Fruit fly (Drosophila melanogaster): ENCODE data around the gene Hrb87F.
A peak's percentile ranks its signal among the peaks of the same experiment; 100 is the strongest.

Gene Hrb87F

DNA sequence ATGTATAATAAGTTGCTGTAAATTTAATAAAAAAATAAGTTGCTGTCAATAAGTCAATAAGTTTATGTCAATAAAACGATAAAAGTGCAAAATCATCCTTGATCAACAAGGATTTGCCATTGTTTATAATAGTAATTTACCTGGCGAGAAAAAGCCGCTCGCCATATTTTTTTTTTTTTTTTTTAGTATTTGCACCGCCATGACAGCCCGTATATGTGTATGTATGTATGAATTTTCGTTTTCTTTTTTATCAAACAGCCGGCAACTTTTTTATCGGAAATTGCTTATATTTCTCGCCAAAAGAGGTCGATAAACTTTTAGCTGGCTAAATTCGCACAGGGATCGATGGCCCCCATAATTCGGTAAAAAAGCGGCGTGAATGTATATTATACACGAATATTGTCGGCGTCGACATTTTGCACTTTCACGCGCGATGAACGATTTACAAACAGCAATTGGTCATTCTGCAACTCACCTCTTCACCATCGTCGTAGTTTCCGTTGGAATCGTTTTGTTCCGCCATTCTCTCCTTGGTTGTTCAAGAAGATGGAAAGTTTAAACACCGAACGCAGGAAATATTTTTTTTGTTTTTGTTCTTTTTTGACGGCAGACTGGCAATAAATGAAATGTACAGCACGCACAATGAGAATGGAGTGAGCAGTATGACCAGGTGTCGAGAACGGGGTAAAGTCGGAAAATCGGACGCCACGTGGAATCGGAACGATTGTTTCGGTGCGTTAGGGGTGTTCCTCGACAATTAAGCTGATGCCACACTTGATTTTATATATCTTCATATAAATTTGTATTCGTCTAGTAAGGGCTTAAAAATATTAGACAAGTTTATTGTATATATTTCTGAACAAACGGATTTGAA, at the start of gene Hrb87F (continued):
- no peak for TF ChIP-seq CG10631 (GFP tag; optimal IDR thresholded peaks at IDR 0.05)
- no peak for TF ChIP-seq CG10669 (GFP tag; optimal IDR thresholded peaks at IDR 0.05)
- TF ChIP-seq ss (GFP tag; optimal IDR thresholded peaks at IDR 0.05), result peak; percentile 54 to 56
- no peak for TF ChIP-seq CG1621 (tag; optimal IDR thresholded peaks at IDR 0.05)
- TF ChIP-seq fd85E (GFP tag; optimal IDR thresholded peaks at IDR 0.05), result no peak
- no peak for TF ChIP-seq spab (GFP tag; optimal IDR thresholded peaks at IDR 0.05)
- TF ChIP-seq Hr38 (GFP tag; optimal IDR thresholded peaks at IDR 0.05), result no peak
- no peak for TF ChIP-seq CG8632 (GFP tag; optimal IDR thresholded peaks at IDR 0.05)
- TF ChIP-seq CG6163 (GFP tag; IDR thresholded peaks at IDR 0.05), result peak; percentile 7; the same call in 2 of the 3 replicates

DNA sequence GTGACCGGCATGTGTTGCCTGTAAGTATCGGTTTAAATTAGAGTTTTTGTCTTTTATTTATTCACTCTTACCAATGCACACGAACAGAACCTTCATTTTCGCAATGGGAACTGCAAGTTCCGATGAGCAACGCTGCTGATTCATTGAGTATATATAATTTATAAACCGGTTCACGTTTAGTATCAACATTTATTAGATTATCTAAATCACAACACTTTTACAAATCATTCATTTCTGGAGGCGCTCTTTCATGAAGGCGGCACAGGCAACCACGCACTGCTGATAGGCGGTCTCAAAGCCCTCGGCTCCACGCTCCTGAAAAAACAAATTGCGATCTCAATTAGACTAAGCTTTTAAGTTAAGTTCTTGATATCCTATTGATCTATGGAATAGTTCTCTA, 49.5 kb upstream of the Hrb87F start, which contains the start of gene Argp:
Gene Argp (minus strand): TSS at position 101 of the 400 bp plus-strand sequence.
- TF ChIP-seq eg (GFP tag; IDR thresholded peaks at IDR 0.05) (no peak), CG8119 (GFP tag; IDR thresholded peaks at IDR 0.05) (no peak), CG10631 (GFP tag; optimal IDR thresholded peaks at IDR 0.05) (no peak), CG6163 (GFP tag; IDR thresholded peaks at IDR 0.05) (no peak), topi (GFP tag; optimal IDR thresholded peaks at IDR 0.05) (no peak), Eip78C (GFP tag) (no peak), svp (GFP tag) (no peak), Met (GFP tag; optimal IDR thresholded peaks at IDR 0.05) (no peak), CG11902 (GFP tag; optimal IDR thresholded peaks at IDR 0.05) (no peak), CG10669 (GFP tag; optimal IDR thresholded peaks at IDR 0.05) (no peak), ss (GFP tag; optimal IDR thresholded peaks at IDR 0.05) (no peak), CG7368 (GFP tag; optimal IDR thresholded peaks at IDR 0.05) (no peak), dsx (GFP tag; optimal IDR thresholded peaks at IDR 0.05; ENCODE audit: poor library complexity, severe bottlenecking) (no peak), CG32006 (GFP tag; optimal IDR thresholded peaks at IDR 0.05) (no peak), vri (GFP tag; optimal IDR thresholded peaks at IDR 0.05) (no peak), fd85E (GFP tag; optimal IDR thresholded peaks at IDR 0.05) (no peak)

DNA sequence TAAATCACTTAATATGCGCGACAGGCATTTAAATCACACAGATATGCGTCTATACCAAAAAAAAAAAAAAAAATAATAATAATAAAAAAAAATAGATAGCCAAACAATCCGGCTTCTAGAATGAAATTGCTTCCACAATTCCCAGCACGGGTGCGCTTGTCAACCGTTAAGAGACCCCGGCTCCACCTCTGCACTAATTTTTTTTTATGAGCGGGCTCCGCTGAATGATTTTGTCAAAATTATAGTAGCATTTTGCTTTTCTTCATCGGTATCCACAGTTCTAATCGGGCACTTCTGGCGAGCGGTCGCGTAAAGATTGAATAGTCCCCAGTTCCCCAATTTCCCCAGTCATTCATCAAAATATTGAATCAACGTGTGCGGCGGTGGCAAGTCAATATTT, 46.1 kb upstream of the Hrb87F start, which contains the start of gene Adgf-C:
Gene Adgf-C (plus strand): TSS at position 301 of the 400 bp plus-strand sequence.
- no peak for TF ChIP-seq CG10669 (GFP tag; optimal IDR thresholded peaks at IDR 0.05)

DNA sequence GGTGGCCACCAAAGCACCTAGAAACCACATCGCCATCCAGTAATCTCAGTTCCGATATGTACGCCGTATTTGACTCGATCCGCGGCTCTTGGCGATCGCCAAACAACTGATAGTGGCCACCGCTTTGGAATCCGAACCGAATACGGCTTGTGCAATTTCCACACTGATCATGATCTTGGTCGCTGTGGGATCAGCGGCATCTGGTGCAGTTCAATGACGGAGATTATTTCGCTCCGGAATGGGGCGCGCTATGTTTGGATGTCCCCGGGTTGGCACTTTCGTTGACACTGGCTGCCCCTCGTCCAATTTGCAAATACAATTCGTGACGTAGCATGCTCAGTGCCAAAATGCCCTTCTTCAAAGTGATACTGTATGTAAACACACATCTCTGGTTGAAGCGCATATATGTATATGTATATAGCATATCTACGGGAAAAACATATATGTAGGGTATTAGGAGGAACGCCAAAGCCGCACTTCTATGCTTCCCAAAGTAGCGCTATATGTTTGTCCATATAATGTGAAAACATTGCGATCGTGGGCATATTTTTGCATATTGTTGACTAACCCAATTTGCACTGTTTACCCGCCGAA, 45.1 kb upstream of the Hrb87F start, which contains the start of gene Adgf-D:
Gene Adgf-D (minus strand): TSS at position 111 of the 594 bp plus-strand sequence.
- no peak for TF ChIP-seq Ets21C (GFP tag; optimal IDR thresholded peaks at IDR 0.05)
- TF ChIP-seq CG8632 (GFP tag; optimal IDR thresholded peaks at IDR 0.05), result no peak
- 0 out of 3 replicates have a peak, but pooled peaks have one; percentile 19 for TF ChIP-seq CG6163 (GFP tag; IDR thresholded peaks at IDR 0.05)
- TF ChIP-seq svp (GFP tag), result peak; percentile 91

DNA sequence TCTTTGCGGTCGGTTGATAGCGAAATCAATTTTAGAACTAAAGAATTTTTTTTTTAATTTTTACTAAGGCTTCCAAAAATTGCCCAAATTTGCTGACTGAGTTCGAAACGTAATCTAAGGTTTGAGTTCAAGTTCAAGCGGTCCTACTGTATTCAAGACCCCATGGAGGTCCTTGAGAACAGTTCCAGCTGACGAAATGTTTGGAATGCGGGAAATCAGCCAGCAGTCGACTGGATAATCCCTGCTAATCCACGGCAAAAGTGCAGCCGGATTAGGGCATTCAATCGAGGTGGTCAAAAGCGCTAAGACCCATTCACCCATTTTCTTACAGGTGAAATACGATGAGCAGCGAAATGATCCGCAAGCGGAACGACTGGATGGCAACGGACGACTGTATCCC, 40.4 kb upstream of the Hrb87F start, which contains the start of gene f-cup:
Gene f-cup (minus strand): TSS at position 101 of the 400 bp plus-strand sequence.
- TF ChIP-seq acj6 (GFP tag; optimal IDR thresholded peaks at IDR 0.05) (no peak), vri (GFP tag; optimal IDR thresholded peaks at IDR 0.05) (no peak), Sox102F (GFP tag; optimal IDR thresholded peaks at IDR 0.05) (no peak), CG8632 (GFP tag; optimal IDR thresholded peaks at IDR 0.05) (no peak), eg (GFP tag; IDR thresholded peaks at IDR 0.05) (no peak), achi (GFP tag; optimal IDR thresholded peaks at IDR 0.05) (no peak), topi (GFP tag; optimal IDR thresholded peaks at IDR 0.05) (no peak), ss (GFP tag; optimal IDR thresholded peaks at IDR 0.05) (no peak), Gug (GFP tag; IDR thresholded peaks at IDR 0.05) (no peak), Sox15 (GFP tag; optimal IDR thresholded peaks at IDR 0.05) (no peak), fd85E (GFP tag; optimal IDR thresholded peaks at IDR 0.05) (no peak), lz (GFP tag; optimal IDR thresholded peaks at IDR 0.05) (no peak), CG8119 (GFP tag; IDR thresholded peaks at IDR 0.05) (no peak), CG9139 (GFP tag; optimal IDR thresholded peaks at IDR 0.05) (no peak), pdm3 (GFP tag; optimal IDR thresholded peaks at IDR 0.05) (no peak), esn (GFP tag; optimal IDR thresholded peaks at IDR 0.05) (no peak)

Measured in whole organism, prepupa.